Worm (Caenorhabditis elegans): ENCODE data around the gene C34B4.4.

ce11 chrV:13046125-13047123 is 43.8 kb upstream of the C34B4.4 start:
- TF ChIP-seq klf-2 (GFP tag; conservative IDR thresholded peaks at IDR 0.05) (no peak), ref-1 (GFP tag; conservative IDR thresholded peaks at IDR 0.05) (no peak), flt-1 (GFP tag; IDR thresholded peaks at IDR 0.05) (no peak)
